Worm (Caenorhabditis elegans) whole organism, L4/young adult: ENCODE data around the gene srh-15.

ENCODE experiments used
- W03F9.2 ChIP-seq: fragments of 150-350 bp; optimal IDR thresholded peaks from 2 replicates; lab custom pipeline; 2014; ENCODE audit warnings: missing biosample characterization, missing genetic modification characterization
- dao-5 ChIP-seq: sonication (generic microtip); optimal IDR thresholded peaks from 2 replicates; lab custom pipeline; 2016; ENCODE audit warnings: missing genotype, missing genetic modification characterization, moderate library complexity, missing compliant biosample characterization
- him-1 ChIP-seq: sonication (generic microtip); optimal IDR thresholded peaks from 2 replicates; lab custom pipeline; 2016; ENCODE audit warnings: missing genotype, missing genetic modification reagents, missing genetic modification characterization, missing compliant biosample characterization

srh-15 gene

DNA sequence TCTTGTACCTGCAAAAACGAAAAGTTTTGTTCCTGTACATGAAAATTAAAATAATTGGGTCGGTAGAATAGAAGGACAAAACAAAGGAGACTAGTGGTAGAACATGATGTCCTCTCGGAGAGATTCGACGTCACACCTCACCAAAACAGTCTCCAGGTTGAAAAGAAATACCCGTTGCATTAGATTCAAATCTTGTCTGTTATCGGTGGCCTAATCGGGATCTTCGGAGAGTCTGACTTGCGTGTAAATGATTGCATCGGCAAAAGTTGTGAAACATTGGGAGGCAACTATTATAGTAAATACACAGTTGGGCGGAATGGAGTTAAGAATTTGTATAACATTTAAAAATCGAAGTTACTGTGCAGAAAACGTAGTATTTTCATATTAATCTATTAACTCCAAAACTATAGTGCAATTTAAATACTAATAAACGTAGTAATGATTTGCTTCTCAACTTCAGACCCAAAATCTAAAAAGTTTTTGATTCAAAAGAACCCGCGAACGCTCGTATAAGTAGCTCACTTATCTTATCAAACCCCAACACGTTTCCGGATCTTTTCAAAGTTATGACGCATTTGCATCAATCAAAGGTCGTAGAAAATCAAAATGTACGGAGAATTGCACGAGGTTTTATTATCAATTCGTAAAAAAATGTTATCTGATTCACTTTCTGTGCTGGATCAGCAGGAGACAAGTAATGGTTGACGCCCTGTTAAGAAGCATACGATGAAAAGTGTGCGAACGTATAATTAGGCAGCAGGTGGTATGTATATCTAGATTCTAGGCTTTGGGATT, 12.8 kb downstream of the srh-15 start, which contains the start of gene nhr-168:
Gene nhr-168, minus strand, starts transcription at position 486 of the 795 bp plus-strand sequence.
- TF ChIP-seq dao-5 (tag; lab: Kevin White, UChicago) (no peak), W03F9.2 (no peak), him-1 (no peak)

DNA sequence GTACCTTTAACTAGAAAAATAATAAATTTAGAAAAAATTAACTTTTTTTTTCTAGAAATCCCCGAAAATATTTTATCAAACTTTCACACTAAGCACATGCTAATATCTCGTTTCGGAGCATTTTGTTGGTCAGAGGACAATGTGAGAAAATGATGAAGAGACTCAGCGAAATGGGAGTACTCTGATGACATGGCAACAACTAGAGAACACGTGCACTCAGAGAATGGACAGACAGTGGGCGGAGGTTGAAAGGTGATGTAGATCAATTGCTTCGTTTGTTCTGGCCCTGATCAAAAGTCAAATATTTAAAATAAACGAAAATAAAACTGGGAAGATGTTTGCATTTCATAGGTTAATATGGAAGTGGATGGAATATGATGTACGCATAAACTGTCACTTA, 13.7 kb downstream of the srh-15 start:
- TF ChIP-seq dao-5 (tag; lab: Kevin White, UChicago) (no peak), W03F9.2 (no peak), him-1 (no peak)

DNA sequence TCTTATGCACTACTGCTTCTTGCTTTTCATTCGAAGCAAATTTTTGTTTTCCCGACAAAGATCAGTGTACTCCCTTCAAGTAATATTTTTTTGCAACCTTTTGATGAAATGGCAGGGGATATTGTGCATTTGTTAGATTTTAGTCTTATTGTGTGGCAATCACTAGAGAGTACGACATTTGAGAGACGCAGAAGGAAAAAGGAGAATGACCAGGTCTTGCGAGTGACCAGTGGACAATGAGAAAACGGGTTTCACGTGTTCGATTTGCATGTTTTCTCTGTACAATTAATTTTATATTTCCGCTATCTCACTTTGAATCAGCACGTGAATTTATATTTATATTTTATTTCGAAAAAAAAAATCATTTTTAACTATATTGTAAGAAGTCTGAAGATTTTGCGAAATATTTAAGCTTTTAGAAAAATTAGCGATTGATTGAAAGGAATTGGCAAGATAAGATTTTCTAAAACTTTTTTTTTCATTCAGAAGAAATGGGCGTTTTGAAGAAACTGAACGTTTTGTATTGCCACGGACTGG, 15.2 kb downstream of the srh-15 start, which contains the start of gene C50B6.9:
Gene C50B6.9, plus strand, starts transcription at position 487 of the 537 bp plus-strand sequence.
- TF ChIP-seq W03F9.2 (no peak), him-1 (no peak), dao-5 (tag; lab: Kevin White, UChicago) (no peak)

DNA sequence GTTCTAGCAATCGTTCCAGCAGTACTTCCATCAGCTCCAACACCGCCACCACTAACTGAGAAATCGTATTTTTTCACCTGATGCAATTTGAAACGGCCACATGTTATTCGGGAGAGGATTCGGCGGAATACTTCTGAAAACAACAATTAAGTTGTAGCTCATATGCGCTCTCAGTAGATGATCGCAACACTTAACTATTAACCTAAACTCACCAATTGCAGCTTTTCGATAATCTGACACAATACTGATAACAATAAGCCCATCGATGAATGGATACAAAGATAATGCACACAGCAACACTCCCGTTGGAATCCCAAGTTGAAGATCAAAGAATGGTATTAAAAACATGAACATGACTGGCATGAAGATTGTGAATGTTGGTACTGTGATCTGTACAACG, 17.3 kb downstream of the srh-15 start:
- no peak for TF ChIP-seq dao-5 (tag; lab: Kevin White, UChicago)

DNA sequence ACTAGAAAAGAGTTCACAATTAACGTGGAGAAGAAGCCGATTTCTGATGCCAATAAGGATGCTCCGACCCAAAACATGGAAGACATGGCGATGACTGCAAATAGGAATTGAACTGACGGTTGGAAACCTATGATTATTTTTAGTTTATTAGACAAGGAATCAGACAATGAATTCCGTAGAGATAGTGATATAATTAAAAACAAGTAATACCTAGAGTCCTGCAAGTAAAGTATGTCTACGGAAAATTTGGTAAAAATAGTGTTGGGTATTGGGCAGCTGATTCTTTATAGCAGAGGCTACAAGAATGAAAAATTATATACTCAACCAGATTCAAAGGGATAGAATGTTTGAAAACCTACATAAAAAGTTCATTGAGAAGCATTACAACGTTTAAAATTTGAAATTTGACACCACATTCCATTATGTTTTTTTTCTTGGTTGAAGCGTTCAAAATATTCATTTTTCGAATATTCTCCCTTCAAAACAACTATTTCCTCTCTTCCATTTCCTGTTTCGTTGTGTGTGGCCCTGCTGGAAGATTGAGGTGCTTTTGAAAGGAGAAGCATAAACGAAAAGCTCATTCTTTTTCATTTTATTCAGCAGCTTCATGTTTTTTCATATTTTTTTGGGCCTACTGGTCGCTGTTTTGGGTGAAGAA, 19.0 kb downstream of the srh-15 start, which contains the start of the genes str-4 and lgc-48:
Gene str-4, minus strand, starts transcription at position 101 of the 658 bp plus-strand sequence.
Gene lgc-48, plus strand, starts transcription at position 608 of the 658 bp plus-strand sequence.
- TF ChIP-seq him-1 (no peak), dao-5 (tag; lab: Kevin White, UChicago) (no peak), W03F9.2 (no peak)

DNA sequence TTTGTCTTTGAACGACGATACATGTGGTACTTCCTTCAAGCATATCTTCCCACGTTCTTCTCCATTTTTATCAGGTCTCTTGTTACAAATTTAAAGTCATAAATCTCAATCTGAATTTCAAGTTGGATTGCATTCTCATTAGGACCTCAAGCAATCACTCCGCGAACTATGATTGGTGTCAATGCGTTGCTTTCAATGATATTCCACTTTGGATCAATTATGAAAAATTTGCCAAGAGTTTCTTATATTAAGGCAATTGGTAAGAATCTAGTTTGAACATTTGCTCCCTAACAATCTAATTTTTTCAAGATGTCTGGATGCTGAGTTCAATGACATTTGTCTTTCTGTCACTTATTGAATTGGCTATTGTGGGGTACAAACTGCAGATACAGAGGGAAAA, 21.5 kb downstream of the srh-15 start:
- TF ChIP-seq him-1 (no peak), dao-5 (tag; lab: Kevin White, UChicago) (no peak), W03F9.2 (no peak)

DNA sequence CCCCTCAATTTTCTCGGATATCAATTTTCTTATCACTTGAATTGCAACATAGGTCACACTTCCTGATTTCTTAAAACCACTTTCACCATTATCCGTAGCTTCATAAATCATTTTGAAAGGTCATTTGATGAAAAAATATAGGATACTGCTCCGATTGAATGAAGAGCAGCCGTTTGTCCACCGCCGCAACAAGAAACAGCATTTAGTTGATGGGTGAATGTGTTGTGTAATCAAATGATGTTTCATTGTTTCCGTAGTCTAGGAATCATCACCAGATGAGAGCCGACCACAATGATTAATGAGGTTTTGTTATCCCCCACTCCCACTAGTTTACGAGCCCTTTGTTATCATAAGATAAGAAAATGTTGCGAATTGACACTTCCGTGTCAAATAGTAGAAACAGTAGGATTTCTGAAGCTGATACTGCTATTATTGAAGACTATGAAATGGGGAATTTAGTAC, 25.1 kb downstream of the srh-15 start, which contains the start of gene twk-43:
Gene twk-43, plus strand, starts transcription at position 412 of the 462 bp plus-strand sequence.
- TF ChIP-seq him-1, result no peak
- TF ChIP-seq dao-5 (tag; lab: Kevin White, UChicago), result no peak

DNA sequence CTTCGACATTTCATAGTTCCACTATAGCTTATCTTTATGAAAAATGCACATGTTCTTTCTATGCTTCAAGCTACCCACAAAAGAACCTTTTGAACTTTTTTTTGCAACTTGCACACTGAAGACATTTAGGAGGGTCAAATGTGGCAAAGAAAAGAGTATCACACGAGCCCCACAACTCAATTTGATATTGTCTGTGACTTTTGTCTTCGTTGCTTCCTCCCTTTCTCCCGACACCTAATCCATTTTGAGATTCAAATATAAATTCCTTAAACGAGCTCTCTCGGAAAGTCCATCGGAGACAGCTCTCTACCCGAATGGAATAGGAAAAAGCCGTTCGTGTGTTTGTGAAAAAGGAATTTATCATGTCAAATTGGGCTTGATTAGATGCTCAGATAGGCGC, 29.5 kb downstream of the srh-15 start:
- no peak for TF ChIP-seq him-1

DNA sequence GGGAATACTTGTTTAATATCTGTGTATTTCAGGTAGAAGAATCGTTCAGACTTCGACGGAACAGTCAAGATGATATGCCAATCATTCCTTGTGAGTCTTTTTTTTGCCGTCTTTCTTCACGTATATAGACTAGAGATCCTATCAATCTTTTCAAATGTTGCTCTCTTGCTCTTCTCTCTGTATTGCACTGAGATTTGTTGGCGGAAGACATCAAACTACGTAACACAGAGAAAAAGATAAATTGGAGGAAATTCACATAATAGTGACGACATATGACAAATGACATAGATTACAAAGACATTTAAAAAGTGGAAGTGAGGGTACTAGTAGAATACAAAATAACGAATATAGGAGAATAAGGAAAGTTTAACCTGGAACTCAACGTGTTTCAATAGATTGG, 31.0 kb downstream of the srh-15 start:
- TF ChIP-seq dao-5 (tag; lab: Kevin White, UChicago), result no peak
- TF ChIP-seq him-1, result no peak
- no peak for TF ChIP-seq W03F9.2

DNA sequence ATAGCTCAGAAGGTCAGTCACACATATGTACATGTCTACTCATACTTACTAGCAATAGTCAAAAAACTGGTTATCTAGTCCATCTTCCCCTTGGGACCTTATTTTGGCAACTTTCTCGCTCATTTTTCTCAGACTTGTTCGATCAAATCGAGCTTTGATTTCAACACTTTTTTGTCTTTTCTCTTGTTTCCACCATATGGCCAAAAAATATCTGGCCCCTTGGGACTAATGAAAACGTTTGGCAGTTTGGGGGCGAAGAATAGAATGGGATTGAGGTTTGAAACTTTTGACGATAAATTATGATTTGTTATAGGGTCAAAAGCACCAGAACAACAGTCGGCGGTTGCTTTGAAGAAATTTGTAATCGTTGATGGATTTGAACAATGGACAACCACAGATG, 31.6 kb downstream of the srh-15 start:
- no peak for TF ChIP-seq dao-5 (tag; lab: Kevin White, UChicago)
- TF ChIP-seq him-1, result no peak
- TF ChIP-seq W03F9.2, result no peak

DNA sequence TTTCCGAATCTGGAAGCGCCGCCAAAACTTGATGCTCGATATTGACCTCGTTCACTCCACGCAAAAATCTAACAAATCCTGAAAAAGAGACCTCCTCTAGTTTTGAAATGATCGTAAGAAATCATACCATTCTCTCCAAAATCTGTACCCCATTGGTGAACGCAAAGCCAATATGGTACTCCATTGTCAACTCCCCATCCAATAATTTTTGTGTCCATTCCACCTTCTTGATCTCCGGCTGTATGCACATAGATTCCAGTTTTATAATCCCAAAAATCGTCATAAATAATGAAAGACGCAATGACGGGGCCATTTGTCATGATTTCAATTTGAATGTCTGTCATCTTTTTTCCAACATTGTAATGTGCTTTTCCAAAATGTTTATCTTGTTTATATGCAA, 35.4 kb downstream of the srh-15 start:
- TF ChIP-seq him-1, result no peak
- no peak for TF ChIP-seq dao-5 (tag; lab: Kevin White, UChicago)
- no peak for TF ChIP-seq W03F9.2

DNA sequence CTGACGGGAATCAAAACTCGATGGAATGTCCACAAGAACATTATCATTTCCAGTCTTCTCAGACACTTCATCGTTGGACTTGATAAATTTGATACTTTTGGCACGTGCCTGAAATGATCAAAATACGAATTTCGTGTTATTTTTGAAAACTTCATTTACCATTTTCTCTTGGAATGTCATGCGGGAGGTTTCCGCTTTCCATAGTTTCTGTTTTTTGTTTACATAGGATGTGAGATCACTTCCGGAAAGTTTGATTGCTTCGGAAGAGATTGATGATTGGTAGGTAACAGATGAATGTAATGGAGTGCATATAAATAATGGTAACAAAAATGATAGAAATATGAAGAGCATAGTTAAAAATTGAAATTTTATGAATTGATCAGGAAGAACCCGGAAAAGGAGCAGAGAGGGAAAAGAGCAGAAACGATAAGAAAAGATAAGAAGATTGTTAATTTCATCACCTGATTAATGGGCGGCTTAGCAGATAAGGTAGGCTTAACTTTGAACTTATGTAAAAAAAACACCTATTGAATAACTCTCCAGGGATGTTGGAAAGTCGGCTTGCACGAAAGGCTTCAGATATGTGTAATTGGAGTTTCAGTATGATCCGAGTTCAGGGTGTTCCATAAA, 37.0 kb downstream of the srh-15 start, which contains the start of gene F32H5.1:
Gene F32H5.1, minus strand, starts transcription at position 386 of the 630 bp plus-strand sequence.
- no peak for TF ChIP-seq him-1
- TF ChIP-seq W03F9.2, result no peak
- TF ChIP-seq dao-5 (tag; lab: Kevin White, UChicago), result no peak

DNA sequence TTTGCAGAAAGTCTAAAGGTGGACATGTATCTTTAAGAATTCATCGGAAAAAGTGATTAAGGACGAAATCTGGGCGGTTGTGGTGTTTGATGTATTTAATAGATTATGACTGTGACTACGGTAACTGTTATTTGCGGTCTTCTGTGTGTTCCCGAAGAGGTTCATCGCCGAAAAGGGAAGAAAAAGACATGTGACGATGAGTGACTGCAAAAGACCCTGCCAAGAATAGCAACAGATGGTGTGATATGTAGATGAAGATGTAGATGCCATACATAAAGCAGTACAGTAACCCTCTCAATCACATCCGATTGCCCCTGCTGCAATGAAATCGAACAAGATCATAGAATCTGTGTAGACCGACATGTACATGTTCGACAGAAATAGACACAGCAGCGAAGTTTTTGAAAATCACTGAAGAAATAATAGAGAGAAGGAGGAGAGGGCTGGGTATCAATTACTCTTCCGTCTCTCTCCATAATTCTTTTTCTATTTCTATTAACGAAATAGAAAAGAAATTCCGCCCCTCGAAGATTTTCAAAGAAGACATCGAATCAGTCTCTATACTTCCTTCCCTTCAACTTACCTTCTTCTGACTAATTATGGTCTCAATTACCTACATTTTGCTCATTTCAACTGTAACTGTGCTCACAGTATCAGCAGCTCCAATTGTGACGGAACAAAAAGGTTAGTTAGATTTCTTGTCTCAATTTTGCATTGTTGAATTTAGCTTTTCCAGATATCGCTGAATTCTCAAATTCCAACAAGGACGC, 38.2 kb downstream of the srh-15 start, which contains the start of gene F32H5.3:
Gene F32H5.3, plus strand, starts transcription at position 513 of the 770 bp plus-strand sequence.
- TF ChIP-seq dao-5 (tag; lab: Kevin White, UChicago) (no peak), W03F9.2 (no peak), him-1 (no peak)
